Worm (Caenorhabditis elegans) whole organism, L1 larva: ENCODE measurements around the gene egl-17.

ENCODE experiments used
- C04F5.9 ChIP-seq: sonication (generic microtip); optimal IDR thresholded peaks from 2 replicates; lab custom pipeline; 2016; ENCODE audit warnings: missing genetic modification characterization, missing compliant biosample characterization
- C16A3.4 ChIP-seq: fragments of 150-350 bp; optimal IDR thresholded peaks from 2 replicates; lab custom pipeline; 2014; ENCODE audit warnings: missing biosample characterization, missing genetic modification characterization
- C34B4.2 ChIP-seq: sonication (generic microtip); optimal IDR thresholded peaks from 2 replicates; lab custom pipeline; 2017; ENCODE audit warnings: mild to moderate bottlenecking, missing genetic modification characterization, missing compliant biosample characterization
- F16B12.6 ChIP-seq: fragments of 150-350 bp; optimal IDR thresholded peaks from 2 replicates; lab custom pipeline; 2014; ENCODE audit warnings: missing biosample characterization, missing genetic modification characterization
- Y116A8C.19 ChIP-seq: sonication (generic microtip); optimal IDR thresholded peaks from 2 replicates; lab custom pipeline; 2016; ENCODE audit warnings: missing compliant biosample characterization, missing genetic modification characterization, borderline replicate concordance
- aha-1 ChIP-seq: fragments of 150-350 bp; optimal IDR thresholded peaks from 2 replicates; lab custom pipeline; 2014; ENCODE audit warnings: missing biosample characterization, missing genetic modification characterization
- alr-1 ChIP-seq: fragments of 200-800 bp; sonication (Bioruptor generic); optimal IDR thresholded peaks from 2 replicates; lab custom pipeline; 2018; ENCODE audit warnings: borderline replicate concordance, mild to moderate bottlenecking, missing genetic modification characterization, missing compliant biosample characterization
- aly-2 ChIP-seq: fragments of 150-350 bp; optimal IDR thresholded peaks from 2 replicates; lab custom pipeline; 2014; ENCODE audit warnings: missing biosample characterization, missing genetic modification characterization
- ceh-63 ChIP-seq: fragments of 200-800 bp; sonication (Bioruptor generic); optimal IDR thresholded peaks from 2 replicates; lab custom pipeline; 2018; ENCODE audit warnings: mild to moderate bottlenecking, missing genetic modification characterization, missing compliant biosample characterization
- ceh-8 ChIP-seq: fragments of 200-800 bp; sonication (Bioruptor generic); optimal IDR thresholded peaks from 2 replicates; lab custom pipeline; 2018; ENCODE audit warnings: mild to moderate bottlenecking, missing genetic modification characterization, moderate library complexity, missing compliant biosample characterization
- ceh-88 ChIP-seq: fragments of 200-800 bp; sonication (Bioruptor generic); IDR thresholded peaks from 2 replicates; pipeline ENCODE4 v1.3.6; 2022; ENCODE audit warnings: missing genetic modification characterization, missing compliant biosample characterization
- ceh-90 ChIP-seq: sonication (generic microtip); optimal IDR thresholded peaks from 2 replicates; lab custom pipeline; 2016; ENCODE audit warnings: missing genetic modification characterization, missing compliant biosample characterization
- ces-1 ChIP-seq: fragments of 150-350 bp; optimal IDR thresholded peaks from 2 replicates; lab custom pipeline; 2014; ENCODE audit warnings: missing biosample characterization, missing genetic modification reagents, missing genetic modification characterization
- dpl-1 ChIP-seq, 3 experiments: fragments of 150-350 bp in 2 of 3; sonication (generic microtip) in 1 of 3; optimal IDR thresholded peaks; 2 replicates each; lab custom pipeline; 2014 to 2017; ENCODE audit warnings: missing biosample characterization in 3 of 3, missing genetic modification characterization in 3 of 3, missing genetic modification reagents in 3 of 3
- egl-13 ChIP-seq: sonication (generic microtip); optimal IDR thresholded peaks from 2 replicates; lab custom pipeline; 2016; ENCODE audit warnings: missing genotype, missing genetic modification reagents, missing genetic modification characterization, missing compliant biosample characterization
- elt-2 ChIP-seq: sonication (generic microtip); optimal IDR thresholded peaks from 2 replicates; lab custom pipeline; 2016; ENCODE audit warnings: missing genetic modification characterization, mild to moderate bottlenecking, inconsistent platforms, missing compliant biosample characterization, missing genetic modification reagents
- elt-3 ChIP-seq, 6 experiments: fragments of 150-350 bp in 1 of 6; sonication (generic microtip); optimal IDR thresholded peaks; 2 replicates each; lab custom pipeline; 2017 to 2018; ENCODE audit warnings: missing biosample characterization in 6 of 6, missing genetic modification characterization in 6 of 6, inconsistent platforms in 1 of 6
- ets-5 ChIP-seq: fragments of 200-800 bp; sonication (Bioruptor generic); IDR thresholded peaks from 2 replicates; pipeline ENCODE4 v1.3.6; 2022; ENCODE audit warnings: missing genetic modification characterization, missing compliant biosample characterization
- fkh-10 ChIP-seq: sonication (generic microtip); optimal IDR thresholded peaks from 2 replicates; lab custom pipeline; 2017; ENCODE audit warnings: missing biosample characterization, missing genetic modification reagents, missing genetic modification characterization
- fkh-4 ChIP-seq: sonication (generic microtip); optimal IDR thresholded peaks from 2 replicates; lab custom pipeline; 2016; ENCODE audit warnings: missing compliant biosample characterization, missing genetic modification characterization, borderline replicate concordance
- fkh-8 ChIP-seq: sonication (generic microtip); optimal IDR thresholded peaks from 2 replicates; lab custom pipeline; 2016; ENCODE audit warnings: mild to moderate bottlenecking, missing genetic modification characterization, missing compliant biosample characterization
- fos-1 ChIP-seq: fragments of 150-350 bp; optimal IDR thresholded peaks from 2 replicates; lab custom pipeline; 2014; ENCODE audit warnings: missing biosample characterization, missing genetic modification characterization
- grh-1 ChIP-seq: fragments of 200-800 bp; sonication (Bioruptor generic); IDR thresholded peaks from 2 replicates; pipeline ENCODE4 v1.3.6; 2022; ENCODE audit warnings: missing genetic modification reagents, missing genetic modification characterization, missing compliant biosample characterization
- hlh-4 ChIP-seq: sonication (generic microtip); optimal IDR thresholded peaks from 2 replicates; lab custom pipeline; 2016; ENCODE audit warnings: mild to moderate bottlenecking, missing genetic modification characterization, missing compliant biosample characterization
- hpl-2 ChIP-seq: fragments of 150-350 bp; optimal IDR thresholded peaks from 2 replicates; lab custom pipeline; 2014; ENCODE audit warnings: missing biosample characterization, missing genetic modification reagents, missing genetic modification characterization
- lin-14 ChIP-seq: fragments of 200-800 bp; sonication (Bioruptor generic); optimal IDR thresholded peaks from 2 replicates; lab custom pipeline; 2018; ENCODE audit warnings: mild to moderate bottlenecking, missing genetic modification characterization, moderate library complexity, missing compliant biosample characterization
- lin-15B ChIP-seq: fragments of 150-350 bp; sonication (generic microtip); optimal IDR thresholded peaks from 3 replicates; lab custom pipeline; 2014; ENCODE audit warnings: missing biosample characterization, missing genetic modification characterization
- lin-35 ChIP-seq, 2 experiments: fragments of 150-350 bp; optimal IDR thresholded peaks; 2 replicates each; lab custom pipeline; 2014; ENCODE audit warnings: missing biosample characterization in 2 of 2, missing genetic modification characterization in 2 of 2, missing genetic modification reagents in 2 of 2
- lsy-2 ChIP-seq, 2 experiments: fragments of 150-350 bp; optimal IDR thresholded peaks; 2 replicates each; lab custom pipeline; 2014; ENCODE audit warnings: missing biosample characterization in 2 of 2, missing genetic modification characterization in 2 of 2
- mab-9 ChIP-seq: fragments of 200-800 bp; sonication (Bioruptor generic); IDR thresholded peaks from 2 replicates; pipeline ENCODE4 v1.3.6; 2022; ENCODE audit warnings: missing genetic modification reagents, missing genetic modification characterization, missing compliant biosample characterization
- mef-2 ChIP-seq: fragments of 150-350 bp; optimal IDR thresholded peaks from 2 replicates; lab custom pipeline; 2014; ENCODE audit warnings: missing biosample characterization, missing genetic modification characterization
- nhr-19 ChIP-seq: fragments of 200-800 bp; sonication (Bioruptor generic); conservative IDR thresholded peaks from 2 replicates; pipeline ENCODE4 v1.3.6; 2022; ENCODE audit warnings: missing genetic modification characterization, missing compliant biosample characterization
- nhr-20 ChIP-seq: sonication (generic microtip); optimal IDR thresholded peaks from 2 replicates; lab custom pipeline; 2016; ENCODE audit warnings: mild to moderate bottlenecking, missing genetic modification characterization, missing compliant biosample characterization
- nhr-237 ChIP-seq: fragments of 150-350 bp; optimal IDR thresholded peaks from 2 replicates; lab custom pipeline; 2014; ENCODE audit warnings: missing biosample characterization, missing genetic modification characterization
- nhr-47 ChIP-seq: sonication (generic microtip); optimal IDR thresholded peaks from 2 replicates; lab custom pipeline; 2016; ENCODE audit warnings: mild to moderate bottlenecking, missing genetic modification characterization, moderate library complexity, missing compliant biosample characterization
- nhr-71 ChIP-seq: sonication (generic microtip); optimal IDR thresholded peaks from 2 replicates; lab custom pipeline; 2016; ENCODE audit warnings: mild to moderate bottlenecking, missing genetic modification characterization, moderate library complexity, missing compliant biosample characterization
- nhr-77 ChIP-seq: fragments of 150-350 bp; optimal IDR thresholded peaks from 2 replicates; lab custom pipeline; 2014; ENCODE audit warnings: missing biosample characterization, missing genetic modification characterization
- nhr-84 ChIP-seq: sonication (generic microtip); optimal IDR thresholded peaks from 2 replicates; lab custom pipeline; 2017; ENCODE audit warnings: missing biosample characterization, missing genetic modification characterization
- nhr-85 ChIP-seq: sonication (generic microtip); peaks from one replicate; lab custom pipeline; 2016; ENCODE audit warnings: missing genetic modification characterization, inconsistent platforms, missing compliant biosample characterization
- pag-3 ChIP-seq: sonication (generic microtip); optimal IDR thresholded peaks from 2 replicates; lab custom pipeline; 2017; ENCODE audit warnings: missing genetic modification characterization, mild to moderate bottlenecking, missing compliant biosample characterization, antibody characterized with exemption, borderline replicate concordance; ENCODE audit not compliant: insufficient read depth
- pax-3 ChIP-seq: fragments of 200-800 bp; sonication (Bioruptor generic); optimal IDR thresholded peaks from 2 replicates; lab custom pipeline; 2018; ENCODE audit warnings: mild to moderate bottlenecking, missing genetic modification characterization, moderate library complexity, missing compliant biosample characterization
- snpc-4 ChIP-seq: fragments of 150-350 bp; optimal IDR thresholded peaks from 2 replicates; lab custom pipeline; 2014; ENCODE audit warnings: missing biosample characterization, missing genetic modification characterization
- snu-23 ChIP-seq: sonication (generic microtip); optimal IDR thresholded peaks from 2 replicates; lab custom pipeline; 2016; ENCODE audit warnings: missing genetic modification characterization, missing compliant biosample characterization
- sptf-1 ChIP-seq: fragments of 150-350 bp; optimal IDR thresholded peaks from 2 replicates; lab custom pipeline; 2014; ENCODE audit warnings: missing biosample characterization, missing genetic modification characterization
- sup-37 ChIP-seq: fragments of 200-800 bp; sonication (Bioruptor generic); optimal IDR thresholded peaks from 2 replicates; lab custom pipeline; 2018; ENCODE audit warnings: mild to moderate bottlenecking, missing genetic modification characterization, missing compliant biosample characterization
- swsn-7 ChIP-seq: sonication (generic microtip); optimal IDR thresholded peaks from 2 replicates; lab custom pipeline; 2016; ENCODE audit warnings: missing genetic modification characterization, missing compliant biosample characterization
- unc-30 ChIP-seq: sonication (generic microtip); optimal IDR thresholded peaks from 2 replicates; lab custom pipeline; 2017; ENCODE audit warnings: missing biosample characterization, missing genetic modification characterization
- unc-98 ChIP-seq: fragments of 200-800 bp; sonication (Bioruptor generic); IDR thresholded peaks from 2 replicates; pipeline ENCODE4 v1.3.6; 2022; ENCODE audit warnings: missing genetic modification characterization, missing compliant biosample characterization
- xbp-1 ChIP-seq: sonication (generic microtip); optimal IDR thresholded peaks from 2 replicates; lab custom pipeline; 2016; ENCODE audit warnings: missing genetic modification characterization, missing compliant biosample characterization
- zip-4 ChIP-seq: fragments of 200-800 bp; sonication (Bioruptor generic); optimal IDR thresholded peaks from 2 replicates; lab custom pipeline; 2018; ENCODE audit warnings: mild to moderate bottlenecking, missing genetic modification characterization, moderate library complexity, missing compliant biosample characterization
- ztf-4 ChIP-seq: fragments of 150-350 bp; optimal IDR thresholded peaks from 2 replicates; lab custom pipeline; 2014; ENCODE audit warnings: missing biosample characterization, missing genetic modification characterization

egl-17 gene

ce11 chrX:504046-504843 is 14.8 kb downstream of the egl-17 start:
- TF ChIP-seq hpl-2 (no peak), lin-15B (tag; lab: Kevin White, UChicago) (no peak), lin-14 (peak; percentile 40), pax-3 (tag; lab: Kevin White, UChicago) (no peak), ceh-63 (no peak), zip-4 (GFP tag; lab: Kevin White, UChicago) (no peak), C34B4.2 (tag; lab: Kevin White, UChicago) (no peak), nhr-47 (tag; lab: Kevin White, UChicago) (no peak), elt-3 (tag; optimal IDR thresholded peaks at IDR 0.05; lab: Kevin White, UChicago) (peak in 4 of 6 experiments; percentile 60 to 89 (median 87)), nhr-77 (no peak), nhr-237 (tag; lab: Kevin White, UChicago) (no peak), egl-13 (tag; lab: Kevin White, UChicago) (no peak), grh-1 (GFP tag; lab: Robert Waterston, UW) (no peak), fkh-10 (GFP tag; lab: Kevin White, UChicago) (no peak), nhr-84 (tag; lab: Kevin White, UChicago) (no peak), fos-1 (tag; lab: Kevin White, UChicago) (no peak), sup-37 (GFP tag; lab: Kevin White, UChicago) (no peak), ceh-90 (no peak), elt-2 (tag; lab: Kevin White, UChicago) (no peak), alr-1 (tag; lab: Kevin White, UChicago) (no peak), snpc-4 (tag; lab: Kevin White, UChicago) (no peak), lsy-2 (tag; optimal IDR thresholded peaks at IDR 0.05; lab: Kevin White, UChicago) (peak in 1 of 2 experiments; percentile 68), ets-5 (GFP tag; lab: Robert Waterston, UW) (no peak), ceh-88 (GFP tag; lab: Robert Waterston, UW) (no peak), nhr-71 (no peak), fkh-8 (no peak), mab-9 (GFP tag; lab: Robert Waterston, UW) (no peak), C16A3.4 (tag; lab: Kevin White, UChicago) (no peak), hlh-4 (tag; lab: Kevin White, UChicago) (no peak), nhr-19 (GFP tag; lab: Robert Waterston, UW) (no peak), swsn-7 (no peak), dpl-1 (GFP tag; optimal IDR thresholded peaks at IDR 0.05; lab: Kevin White, UChicago) (no peak), sptf-1 (tag; lab: Kevin White, UChicago) (no peak), pag-3 (peak; percentile 17), aly-2 (tag; lab: Kevin White, UChicago) (no peak), lin-35 (GFP tag; optimal IDR thresholded peaks at IDR 0.05; lab: Kevin White, UChicago) (peak in 1 of 2 experiments; percentile 25), snu-23 (GFP tag; lab: Kevin White, UChicago) (peak; percentile 15), nhr-85 (tag; lab: Kevin White, UChicago) (peak; percentile 73), xbp-1 (tag; lab: Kevin White, UChicago) (no peak), ztf-4 (tag; lab: Kevin White, UChicago) (no peak), unc-30 (tag; lab: Kevin White, UChicago) (no peak), nhr-20 (no peak), fkh-4 (no peak), C04F5.9 (tag; lab: Kevin White, UChicago) (no peak), F16B12.6 (no peak), ceh-8 (no peak), Y116A8C.19 (tag; lab: Kevin White, UChicago) (no peak), unc-98 (no peak), ces-1 (GFP tag; lab: Kevin White, UChicago) (no peak), aha-1 (tag; lab: Kevin White, UChicago) (no peak), mef-2 (tag; lab: Kevin White, UChicago) (no peak)
